Worm (Caenorhabditis elegans): Measurements from ENCODE around the gene srlf-1.

srlf-1 gene

DNA sequence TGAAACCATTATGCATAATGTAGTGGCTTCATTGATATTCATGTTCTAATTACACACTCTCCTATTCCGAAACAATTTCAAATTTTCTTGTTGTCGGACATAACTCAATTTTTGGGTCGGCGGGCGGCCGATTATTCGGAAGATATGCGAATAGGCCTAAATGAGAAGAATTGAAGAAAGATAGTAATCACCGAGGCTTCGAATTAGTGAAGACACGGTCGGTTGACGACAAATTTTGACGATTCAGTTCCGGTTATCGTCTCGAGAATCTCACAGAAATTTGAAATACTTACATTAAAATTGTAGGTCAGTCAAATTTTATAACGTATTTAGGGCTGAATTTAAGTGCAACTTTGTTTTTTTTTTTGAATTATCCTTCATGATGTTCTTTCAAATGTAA is 12.8 kb downstream of the srlf-1 start:
- no peak for TF ChIP-seq ref-1 (GFP tag; conservative IDR thresholded peaks at IDR 0.05)
- TF ChIP-seq ztf-23 (GFP tag; IDR thresholded peaks at IDR 0.05) = no peak
- no peak for TF ChIP-seq klf-2 (GFP tag; conservative IDR thresholded peaks at IDR 0.05)
- no peak for TF ChIP-seq tab-1 (GFP tag; IDR thresholded peaks at IDR 0.05)
- TF ChIP-seq T22C8.4 (GFP tag; IDR thresholded peaks at IDR 0.05) = no peak
- no peak for TF ChIP-seq flt-1 (GFP tag; IDR thresholded peaks at IDR 0.05)
- no peak for TF ChIP-seq ztf-29 (GFP tag; IDR thresholded peaks at IDR 0.05)
- TF ChIP-seq med-1 (GFP tag; optimal IDR thresholded peaks at IDR 0.05; ENCODE audit: insufficient read depth) = no peak

ce11 chrII:7806054-7806453 is 15.7 kb downstream of the srlf-1 start:
- TF ChIP-seq klf-2 (GFP tag; conservative IDR thresholded peaks at IDR 0.05) = no peak
- no peak for TF ChIP-seq T22C8.4 (GFP tag; IDR thresholded peaks at IDR 0.05)
- no peak for TF ChIP-seq ztf-23 (GFP tag; IDR thresholded peaks at IDR 0.05)
- no peak for TF ChIP-seq ref-1 (GFP tag; conservative IDR thresholded peaks at IDR 0.05)
- TF ChIP-seq flt-1 (GFP tag; IDR thresholded peaks at IDR 0.05) = no peak
- TF ChIP-seq med-1 (GFP tag; optimal IDR thresholded peaks at IDR 0.05; ENCODE audit: insufficient read depth) = no peak
- no peak for TF ChIP-seq ztf-29 (GFP tag; IDR thresholded peaks at IDR 0.05)
- TF ChIP-seq tab-1 (GFP tag; IDR thresholded peaks at IDR 0.05) = no peak
- TF ChIP-seq cog-1 (tag; optimal IDR thresholded peaks at IDR 0.05) = no peak

ce11 chrII:7806872-7807271 is 16.5 kb downstream of the srlf-1 start:
- TF ChIP-seq ref-1 (GFP tag; conservative IDR thresholded peaks at IDR 0.05) (no peak), tab-1 (GFP tag; IDR thresholded peaks at IDR 0.05) (no peak), med-1 (GFP tag; optimal IDR thresholded peaks at IDR 0.05; ENCODE audit: insufficient read depth) (no peak), cog-1 (tag; optimal IDR thresholded peaks at IDR 0.05) (no peak), ztf-23 (GFP tag; IDR thresholded peaks at IDR 0.05) (no peak), T22C8.4 (GFP tag; IDR thresholded peaks at IDR 0.05) (no peak), ztf-29 (GFP tag; IDR thresholded peaks at IDR 0.05) (no peak), klf-2 (GFP tag; conservative IDR thresholded peaks at IDR 0.05) (no peak), flt-1 (GFP tag; IDR thresholded peaks at IDR 0.05) (no peak)

- TF ChIP-seq cog-1 (tag; optimal IDR thresholded peaks at IDR 0.05) = no peak
- TF ChIP-seq ztf-29 (GFP tag; IDR thresholded peaks at IDR 0.05) = no peak
Observed at ce11 chrII:7808153-7808552, 17.8 kb downstream of the srlf-1 start.

DNA sequence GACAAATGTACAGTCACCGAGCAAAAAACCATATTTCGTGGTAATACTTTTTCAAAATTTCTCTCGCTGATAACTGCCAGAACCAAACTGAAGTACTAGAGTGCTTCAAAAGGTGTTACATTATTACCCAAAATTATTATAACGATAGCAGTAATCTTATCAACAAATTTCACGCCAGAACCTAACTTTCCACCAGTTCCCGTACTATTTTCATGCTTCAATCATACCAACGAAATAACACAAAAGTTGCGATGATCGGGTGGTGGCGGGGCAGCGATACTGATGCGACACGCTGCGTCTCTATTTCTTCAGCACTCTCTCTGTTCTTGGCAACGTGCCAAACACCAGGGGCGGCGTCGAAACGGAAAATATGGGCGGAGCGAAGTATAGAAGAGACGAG is 18.6 kb downstream of the srlf-1 start:
- TF ChIP-seq tab-1 (GFP tag; IDR thresholded peaks at IDR 0.05) (no peak), ztf-29 (GFP tag; IDR thresholded peaks at IDR 0.05) (no peak), ztf-23 (GFP tag; IDR thresholded peaks at IDR 0.05) (no peak), med-1 (GFP tag; optimal IDR thresholded peaks at IDR 0.05; ENCODE audit: insufficient read depth) (no peak), T22C8.4 (GFP tag; IDR thresholded peaks at IDR 0.05) (no peak), cog-1 (tag; optimal IDR thresholded peaks at IDR 0.05) (no peak), klf-2 (GFP tag; conservative IDR thresholded peaks at IDR 0.05) (no peak), flt-1 (GFP tag; IDR thresholded peaks at IDR 0.05) (no peak), ref-1 (GFP tag; conservative IDR thresholded peaks at IDR 0.05) (no peak)

- TF ChIP-seq cog-1 (tag; optimal IDR thresholded peaks at IDR 0.05) (peak; percentile 85), ztf-29 (GFP tag; IDR thresholded peaks at IDR 0.05) (no peak)
Observed at ce11 chrII:7809358-7809914, 19.0 kb downstream of the srlf-1 start.

DNA sequence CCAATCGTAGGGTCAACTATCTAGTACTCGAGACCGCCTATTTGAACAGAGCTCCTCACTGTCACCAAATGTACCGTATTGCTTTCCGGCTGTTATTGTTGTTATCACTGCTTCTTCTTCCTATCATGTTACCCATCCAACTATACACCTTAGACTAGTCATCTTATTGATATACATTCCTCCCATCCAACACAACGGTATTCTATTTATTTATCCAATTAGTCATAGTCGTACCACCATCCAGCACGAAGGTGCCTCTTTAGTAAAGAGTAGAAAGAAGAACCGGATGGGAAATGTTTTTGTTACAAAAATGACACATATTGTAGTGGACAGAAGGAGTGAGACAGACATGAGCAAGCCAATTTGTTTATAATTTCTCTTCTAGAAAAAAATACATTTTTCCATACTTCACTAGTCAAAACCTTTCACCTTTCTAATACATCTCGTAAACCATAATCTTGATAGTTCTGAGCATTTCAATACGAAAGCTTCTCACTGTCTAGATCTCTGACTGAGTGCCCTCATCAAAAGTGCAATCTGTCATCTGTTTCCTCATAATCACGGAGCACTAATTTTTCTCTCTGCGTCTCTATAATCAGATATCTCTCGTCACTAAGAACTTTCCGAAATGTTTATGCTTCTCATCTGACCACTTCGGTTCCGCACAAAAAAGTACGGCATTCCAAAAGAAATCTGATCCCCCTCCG is 19.9 kb downstream of the srlf-1 start:
- TF ChIP-seq med-1 (GFP tag; optimal IDR thresholded peaks at IDR 0.05; ENCODE audit: insufficient read depth) (no peak), ref-1 (GFP tag; conservative IDR thresholded peaks at IDR 0.05) (no peak), T22C8.4 (GFP tag; IDR thresholded peaks at IDR 0.05) (no peak), flt-1 (GFP tag; IDR thresholded peaks at IDR 0.05) (no peak), tab-1 (GFP tag; IDR thresholded peaks at IDR 0.05) (no peak), ztf-29 (GFP tag; IDR thresholded peaks at IDR 0.05) (no peak)

DNA sequence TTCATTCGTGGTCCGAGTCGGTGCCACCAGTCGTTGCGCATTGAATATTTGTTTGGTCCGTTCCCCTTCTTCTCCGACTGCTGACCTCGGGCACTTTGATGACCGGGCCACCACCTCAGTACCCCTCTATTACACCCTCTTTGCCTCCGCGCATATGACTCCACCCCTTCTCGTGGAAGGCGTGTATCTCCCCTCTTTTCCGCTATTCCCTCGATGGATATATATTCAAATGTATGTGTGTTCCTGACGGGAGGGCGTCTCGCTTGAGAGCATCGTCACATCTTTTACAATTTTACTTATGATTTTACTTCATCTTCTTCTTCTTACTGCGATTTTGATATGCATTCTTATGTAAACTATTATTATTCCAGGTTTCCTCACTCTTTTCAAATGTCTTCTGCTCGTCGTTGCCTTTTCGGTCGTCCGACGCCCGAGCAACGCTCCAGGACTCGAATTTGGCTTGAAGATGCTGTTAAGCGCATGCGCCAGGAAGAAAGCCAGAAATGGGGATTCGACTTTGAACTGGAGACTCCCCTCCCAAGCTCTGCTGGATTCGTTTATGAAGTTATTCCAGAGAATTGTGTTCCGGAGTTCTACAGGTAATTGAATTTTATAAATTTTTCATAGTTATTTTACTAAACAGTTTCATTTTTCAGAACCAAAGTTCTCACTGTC is 20.6 kb downstream of the srlf-1 start, which contains the start of gene cki-1:
Gene cki-1 (plus strand): TSS at position 372 of the 675 bp plus-strand sequence.
- TF ChIP-seq cog-1 (tag; optimal IDR thresholded peaks at IDR 0.05) = no peak
- TF ChIP-seq tab-1 (GFP tag; IDR thresholded peaks at IDR 0.05) = 0 out of 2 replicates have a peak, but pooled peaks have one; percentile 48
- TF ChIP-seq T22C8.4 (GFP tag; IDR thresholded peaks at IDR 0.05) = no peak
- no peak for TF ChIP-seq ztf-29 (GFP tag; IDR thresholded peaks at IDR 0.05)
- peak; percentile 61; the same call in 1 of the 2 replicates for TF ChIP-seq ztf-23 (GFP tag; IDR thresholded peaks at IDR 0.05)
- no peak for TF ChIP-seq ref-1 (GFP tag; conservative IDR thresholded peaks at IDR 0.05)
- TF ChIP-seq flt-1 (GFP tag; IDR thresholded peaks at IDR 0.05) = peak; percentile 58
- TF ChIP-seq klf-2 (GFP tag; conservative IDR thresholded peaks at IDR 0.05) = no peak
- no peak for TF ChIP-seq med-1 (GFP tag; optimal IDR thresholded peaks at IDR 0.05; ENCODE audit: insufficient read depth)

DNA sequence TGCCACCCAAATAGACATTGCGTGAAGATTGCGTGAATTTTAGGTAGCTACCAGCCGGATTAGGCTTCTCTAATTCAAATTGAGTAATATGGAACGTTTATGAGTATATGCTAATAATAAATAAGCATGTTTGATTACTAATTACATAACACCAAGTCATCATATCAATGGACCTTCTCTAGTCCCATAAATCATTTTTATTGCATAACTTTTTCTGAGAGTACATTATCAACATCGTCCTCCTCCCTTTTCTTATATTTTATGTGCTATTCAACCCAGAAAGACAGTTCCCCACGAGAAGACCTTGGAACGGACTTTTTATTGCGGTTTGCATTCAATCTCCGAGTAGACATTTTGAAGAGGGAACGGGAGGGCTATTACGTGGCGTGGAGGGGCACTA is 21.9 kb downstream of the srlf-1 start:
- no peak for TF ChIP-seq tab-1 (GFP tag; IDR thresholded peaks at IDR 0.05)
- TF ChIP-seq cog-1 (tag; optimal IDR thresholded peaks at IDR 0.05) = peak; percentile 36
- 0 out of 2 replicates have a peak, but pooled peaks have one; percentile 26 for TF ChIP-seq ztf-29 (GFP tag; IDR thresholded peaks at IDR 0.05)
- TF ChIP-seq klf-2 (GFP tag; conservative IDR thresholded peaks at IDR 0.05) = 0 out of 2 replicates have a peak, but pooled peaks have one; percentile 43
- no peak for TF ChIP-seq med-1 (GFP tag; optimal IDR thresholded peaks at IDR 0.05; ENCODE audit: insufficient read depth)
- TF ChIP-seq flt-1 (GFP tag; IDR thresholded peaks at IDR 0.05) = peak; percentile 61; the same call in 1 of the 2 replicates

DNA sequence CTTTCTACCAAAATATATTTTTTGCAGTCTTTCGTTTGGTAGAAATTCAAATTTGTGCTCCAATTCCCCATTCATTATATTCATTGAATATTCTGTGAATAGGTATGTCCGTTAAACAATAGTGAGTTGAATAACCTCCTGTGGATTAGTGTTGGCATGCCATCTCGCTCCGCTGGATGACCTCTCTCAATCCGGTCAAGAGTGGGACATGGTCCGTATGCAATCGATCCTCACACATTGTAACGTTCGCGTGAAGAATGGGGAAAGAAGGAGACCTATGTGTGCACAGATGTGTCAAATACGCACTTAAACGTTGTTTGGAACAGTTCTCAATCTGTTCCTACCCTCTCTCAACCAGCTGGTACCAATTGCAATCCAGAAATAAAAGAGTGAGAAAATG is 22.8 kb downstream of the srlf-1 start:
- no peak for TF ChIP-seq cog-1 (tag; optimal IDR thresholded peaks at IDR 0.05)
- 0 out of 2 replicates have a peak, but pooled peaks have one; percentile 25 for TF ChIP-seq T22C8.4 (GFP tag; IDR thresholded peaks at IDR 0.05)
- TF ChIP-seq klf-2 (GFP tag; conservative IDR thresholded peaks at IDR 0.05) = no peak
